Worm (Caenorhabditis elegans) whole organism, young adult: Measurements from ENCODE around the gene taf-3.

ENCODE experiments used
- T07F8.4 ChIP-seq: sonication (generic microtip); optimal IDR thresholded peaks from 2 replicates; lab custom pipeline; 2016; ENCODE audit warnings: mild to moderate bottlenecking, missing genetic modification characterization, moderate library complexity, missing compliant biosample characterization
- attf-6 ChIP-seq: fragments of 200-800 bp; sonication (Bioruptor generic); IDR thresholded peaks from 2 replicates; pipeline ENCODE4 v1.3.6; 2022; ENCODE audit warnings: missing genetic modification reagents, missing genetic modification characterization, missing compliant biosample characterization
- bed-1 ChIP-seq: fragments of 200-800 bp; sonication (Bioruptor generic); IDR thresholded peaks from 2 replicates; pipeline ENCODE4 v1.3.6; 2022; ENCODE audit warnings: missing genetic modification reagents, missing genetic modification characterization, missing compliant biosample characterization
- ceh-27 ChIP-seq: fragments of 200-800 bp; sonication (Bioruptor generic); optimal IDR thresholded peaks from 2 replicates; lab custom pipeline; 2018; ENCODE audit warnings: mild to moderate bottlenecking, missing genetic modification characterization, moderate library complexity, missing compliant biosample characterization
- lin-40 ChIP-seq: sonication (generic microtip); optimal IDR thresholded peaks from 2 replicates; lab custom pipeline; 2016; ENCODE audit warnings: missing genetic modification characterization, mild to moderate bottlenecking, missing compliant biosample characterization, missing genotype, missing genetic modification reagents
- mxl-1 ChIP-seq: sonication (generic microtip); optimal IDR thresholded peaks from 2 replicates; lab custom pipeline; 2016; ENCODE audit warnings: missing genetic modification characterization, missing compliant biosample characterization
- nfya-1 ChIP-seq: sonication (generic microtip); optimal IDR thresholded peaks from 2 replicates; lab custom pipeline; 2017; ENCODE audit warnings: antibody characterized with exemption, missing compliant biosample characterization, missing genetic modification characterization, borderline replicate concordance; ENCODE audit not compliant: insufficient read depth
- nhr-27 ChIP-seq: fragments of 200-800 bp; sonication (Bioruptor generic); optimal IDR thresholded peaks from 2 replicates; lab custom pipeline; 2018; ENCODE audit warnings: mild to moderate bottlenecking, missing genetic modification characterization, moderate library complexity, missing compliant biosample characterization
- repo-1 ChIP-seq: sonication (generic microtip); optimal IDR thresholded peaks from 2 replicates; lab custom pipeline; 2017; ENCODE audit warnings: mild to moderate bottlenecking, missing genetic modification characterization, missing compliant biosample characterization
- snpc-4 ChIP-seq, 5 experiments: fragments of 150-350 bp in 1 of 5; sonication (generic microtip) in 4 of 5; optimal IDR thresholded peaks; 2 replicates each; lab custom pipeline; 2014 to 2018; ENCODE audit warnings: missing genetic modification characterization in 5 of 5, missing biosample characterization in 3 of 5, antibody characterized with exemption in 2 of 5, mild to moderate bottlenecking in 2 of 5, missing compliant biosample characterization in 2 of 5, missing genotype in 2 of 5, moderate library complexity in 2 of 5, missing genetic modification reagents in 1 of 5
- unc-62 ChIP-seq: fragments of 150-350 bp; optimal IDR thresholded peaks from 2 replicates; lab custom pipeline; 2014; ENCODE audit warnings: missing biosample characterization, missing genetic modification reagents, missing genetic modification characterization
- zfh-2 ChIP-seq: fragments of 200-800 bp; sonication (Bioruptor generic); conservative IDR thresholded peaks from 2 replicates; pipeline ENCODE4 v1.3.6; 2022; ENCODE audit warnings: missing genetic modification reagents, missing genetic modification characterization, missing compliant biosample characterization

ce11 chrX:16342256-16342655 is 10.0 kb downstream of the taf-3 start:
- TF ChIP-seq bed-1 (no peak), zfh-2 (GFP tag; lab: Robert Waterston, UW) (peak; percentile 32; the same call in 1 of the 2 replicates), nfya-1 (tag; lab: Kevin White, UChicago) (no peak), lin-40 (tag; lab: Kevin White, UChicago) (no peak), snpc-4 (GFP tag; optimal IDR thresholded peaks at IDR 0.05; lab: Kevin White, UChicago) (no peak), snpc-4 (tag; optimal IDR thresholded peaks at IDR 0.05; lab: Kevin White, UChicago) (no peak), mxl-1 (tag; lab: Kevin White, UChicago) (no peak), nhr-27 (tag; lab: Kevin White, UChicago) (no peak), T07F8.4 (no peak), unc-62 (GFP tag; lab: Kevin White, UChicago) (no peak), ceh-27 (peak; percentile 2), repo-1 (tag; lab: Kevin White, UChicago) (no peak), attf-6 (GFP tag; lab: Robert Waterston, UW) (no peak)
